Fruit fly (Drosophila melanogaster): ENCODE data around the gene CG12204.

DNA sequence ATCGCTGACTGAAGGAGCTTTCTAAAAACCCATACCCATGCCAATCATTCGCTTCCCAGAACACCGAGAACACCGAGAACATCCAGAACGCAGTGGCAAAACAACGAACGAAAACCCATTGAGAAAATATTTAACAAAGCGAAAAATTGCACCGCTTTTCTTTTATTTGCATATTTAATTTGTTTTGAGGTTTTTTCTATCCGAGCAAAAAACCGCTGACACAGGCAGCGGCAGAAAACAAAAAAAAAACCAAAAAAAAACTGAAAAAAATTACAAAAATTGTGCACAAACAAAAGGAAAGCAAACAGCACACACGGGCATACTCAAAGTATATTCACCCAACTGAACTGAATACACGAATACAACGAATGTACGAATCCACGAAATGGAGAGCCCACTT, 32.6 kb downstream of the CG12204 start:
- TF ChIP-seq dac (GFP tag; optimal IDR thresholded peaks at IDR 0.05) (no peak), Eip75B (GFP tag; optimal IDR thresholded peaks at IDR 0.05) (no peak), CG11902 (GFP tag; optimal IDR thresholded peaks at IDR 0.05) (no peak), CG16779 (tag; optimal IDR thresholded peaks at IDR 0.05) (no peak), Hr39 (GFP tag; optimal IDR thresholded peaks at IDR 0.05) (no peak), CG15336 (GFP tag; IDR thresholded peaks at IDR 0.05) (no peak), CG9139 (GFP tag; optimal IDR thresholded peaks at IDR 0.05) (no peak), CG31627 (GFP tag; optimal IDR thresholded peaks at IDR 0.05) (no peak), fd85E (GFP tag; optimal IDR thresholded peaks at IDR 0.05) (no peak), CG1621 (tag; optimal IDR thresholded peaks at IDR 0.05) (no peak)
